Fruit fly (Drosophila melanogaster) whole organism: ENCODE results near the gene AhcyL2.
"Not testable (repeated sequence)": the region's sequence is repeated elsewhere in the genome, so short reads cannot be mapped to it uniquely, and the experiment has no call there.

Experiments used
- CG8478 ChIP-seq: fragments of >200 bp; optimal IDR thresholded peaks from 2 replicates; lab custom pipeline; 2018; ENCODE audit warnings: inconsistent platforms
- Dll ChIP-seq: fragments of >200 bp; optimal IDR thresholded peaks from 2 replicates; lab custom pipeline; 2017
- EcR ChIP-seq, 2 experiments: fragments of >200 bp; optimal IDR thresholded peaks; 2 replicates each; lab custom pipeline; 2017; ENCODE audit warnings: missing biosample characterization in 2 of 2, missing genetic modification characterization in 2 of 2, missing genetic modification reagents in 2 of 2
- pan ChIP-seq: fragments of >200 bp; optimal IDR thresholded peaks from 2 replicates; lab custom pipeline; 2017
- psq ChIP-seq: fragments of >200 bp; optimal IDR thresholded peaks from 2 replicates; lab custom pipeline; 2017

dm6 chr3R:16988514-16988913 lies 6.6 kb upstream of the AhcyL2 start, which contains the start of gene MESK4:
- not testable (repeated sequence) for TF ChIP-seq EcR (GFP tag; optimal IDR thresholded peaks at IDR 0.05; lab: Kevin White, UChicago); psq (lab: Kevin White, UChicago); CG8478 (lab: Kevin White, UChicago); Dll; pan
